Fruit fly (Drosophila melanogaster) whole organism, embryonic: Measurements from ENCODE around the gene prd1.

Experiments used
- BEAF-32 ChIP-seq: fragments of 200-800 bp; sonication (Bioruptor generic); optimal IDR thresholded peaks from 3 replicates; lab custom pipeline; 2017; ENCODE audit warnings: missing biosample characterization, missing genetic modification characterization, mild to moderate bottlenecking, moderate library complexity, missing genetic modification reagents
- CG10267 ChIP-seq: fragments of 200-800 bp; sonication (Bioruptor generic); optimal IDR thresholded peaks from 2 replicates; lab custom pipeline; 2018; ENCODE audit warnings: missing biosample characterization, mild to moderate bottlenecking, missing genetic modification characterization, moderate library complexity
- CG10431 ChIP-seq: fragments of 200-800 bp; sonication (Bioruptor generic); optimal IDR thresholded peaks from 3 replicates; lab custom pipeline; 2018; ENCODE audit warnings: missing biosample characterization, mild to moderate bottlenecking, missing genetic modification characterization
- CG11695 ChIP-seq: fragments of 200-800 bp; sonication (Bioruptor generic); IDR thresholded peaks from 3 replicates; pipeline ENCODE4 v1.3.6; 2022; ENCODE audit warnings: missing biosample characterization, missing genetic modification characterization
- CG12236 ChIP-seq: fragments of 200-800 bp; sonication (Bioruptor generic); optimal IDR thresholded peaks from 2 replicates; lab custom pipeline; 2016; ENCODE audit warnings: missing biosample characterization, missing genetic modification characterization
- CG12744 ChIP-seq: fragments of 200-800 bp; sonication (Bioruptor generic); optimal IDR thresholded peaks from 2 replicates; lab custom pipeline; 2016; ENCODE audit warnings: missing biosample characterization, missing genetic modification characterization
- CG14710 ChIP-seq: fragments of 200-800 bp; sonication (Bioruptor generic); optimal IDR thresholded peaks from 3 replicates; lab custom pipeline; 2019; ENCODE audit warnings: missing biosample characterization, mild to moderate bottlenecking, missing genetic modification characterization, moderate library complexity
- CG1647 ChIP-seq: fragments of 200-800 bp; sonication (Bioruptor generic); optimal IDR thresholded peaks from 3 replicates; lab custom pipeline; 2016; ENCODE audit warnings: missing biosample characterization, missing genetic modification characterization
- CG16863 ChIP-seq: fragments of 200-800 bp; sonication (Bioruptor generic); optimal IDR thresholded peaks from 3 replicates; lab custom pipeline; 2016; ENCODE audit warnings: missing biosample characterization, missing genetic modification characterization
- CG17829 ChIP-seq: fragments of 200-800 bp; optimal IDR thresholded peaks from 2 replicates; lab custom pipeline; 2019; ENCODE audit warnings: missing biosample characterization, mild to moderate bottlenecking, missing genetic modification characterization, moderate library complexity
- CG18619 ChIP-seq: fragments of 200-800 bp; sonication (Bioruptor generic); optimal IDR thresholded peaks from 3 replicates; lab custom pipeline; 2017; ENCODE audit warnings: missing biosample characterization, mild to moderate bottlenecking, missing genetic modification characterization
- CG2678 ChIP-seq: fragments of 200-800 bp; sonication (Bioruptor generic); optimal IDR thresholded peaks from 3 replicates; lab custom pipeline; 2019; ENCODE audit warnings: missing biosample characterization, mild to moderate bottlenecking, missing genetic modification characterization, moderate library complexity
- CG33213 ChIP-seq: fragments of 200-800 bp; sonication (Bioruptor generic); optimal IDR thresholded peaks from 3 replicates; lab custom pipeline; 2016; ENCODE audit warnings: missing biosample characterization, missing genetic modification characterization
- CG34224 ChIP-seq: fragments of 200-800 bp; sonication (Bioruptor generic); IDR thresholded peaks from 3 replicates; pipeline ENCODE4 v1.3.6; 2022; ENCODE audit warnings: missing biosample characterization, missing genetic modification characterization; ENCODE audit not compliant: partially characterized antibody
- CG34376 ChIP-seq: fragments of 200-800 bp; sonication (Bioruptor generic); optimal IDR thresholded peaks from 2 replicates; lab custom pipeline; 2018; ENCODE audit warnings: missing biosample characterization, mild to moderate bottlenecking, missing genetic modification characterization
- CG3995 ChIP-seq: fragments of 200-800 bp; sonication (Bioruptor generic); optimal IDR thresholded peaks from 3 replicates; lab custom pipeline; 2016; ENCODE audit warnings: missing biosample characterization, missing genetic modification characterization
- CG4617 ChIP-seq: fragments of 200-800 bp; sonication (Bioruptor generic); optimal IDR thresholded peaks from 3 replicates; lab custom pipeline; 2016; ENCODE audit warnings: missing biosample characterization, missing genetic modification characterization, borderline replicate concordance
- CG6272 ChIP-seq: fragments of 200-800 bp; sonication (Bioruptor generic); IDR thresholded peaks from 2 replicates; pipeline ENCODE4 v1.3.6; 2022; ENCODE audit warnings: missing biosample characterization, missing genetic modification characterization
- CG6765 ChIP-seq: fragments of 200-800 bp; sonication (Bioruptor generic); optimal IDR thresholded peaks from 3 replicates; lab custom pipeline; 2017; ENCODE audit warnings: missing biosample characterization, mild to moderate bottlenecking, missing genetic modification characterization
- CG6791 ChIP-seq: fragments of 200-800 bp; sonication (Bioruptor generic); IDR thresholded peaks from 3 replicates; pipeline ENCODE4 v1.3.6; 2022; ENCODE audit warnings: missing biosample characterization, missing genetic modification characterization; ENCODE audit not compliant: partially characterized antibody
- CG7786 ChIP-seq: fragments of 200-800 bp; sonication (Bioruptor generic); optimal IDR thresholded peaks from 2 replicates; lab custom pipeline; 2016; ENCODE audit warnings: missing biosample characterization, missing genetic modification characterization
- CG9797 ChIP-seq: fragments of 200-800 bp; sonication (Bioruptor generic); optimal IDR thresholded peaks from 3 replicates; lab custom pipeline; 2018; ENCODE audit warnings: missing biosample characterization, mild to moderate bottlenecking, missing genetic modification characterization
- Ets65A ChIP-seq: fragments of 200-800 bp; sonication (Bioruptor generic); peaks from one replicate; lab custom pipeline; 2016; ENCODE audit warnings: missing biosample characterization, missing genetic modification characterization
- Ets97D ChIP-seq: fragments of 200-800 bp; sonication (Bioruptor generic); optimal IDR thresholded peaks from 3 replicates; lab custom pipeline; 2016; ENCODE audit warnings: missing biosample characterization, missing genetic modification characterization
- Fer3 ChIP-seq: fragments of 200-800 bp; sonication (Bioruptor generic); optimal IDR thresholded peaks from 2 replicates; lab custom pipeline; 2018; ENCODE audit warnings: missing biosample characterization, mild to moderate bottlenecking, missing genetic modification characterization, moderate library complexity
- Hr78 ChIP-seq, 2 experiments: fragments of 200-800 bp in 1 of 2; fragments of >200 bp in 1 of 2; sonication (Bioruptor generic) in 1 of 2; optimal IDR thresholded peaks; 2 replicates each; lab custom pipeline; 2017 to 2019; ENCODE audit warnings: missing biosample characterization in 2 of 2, missing genetic modification characterization in 2 of 2, mild to moderate bottlenecking in 1 of 2, moderate library complexity in 1 of 2
- Kr ChIP-seq: fragments of 200-800 bp; sonication (Bioruptor generic); optimal IDR thresholded peaks from 2 replicates; lab custom pipeline; 2017; ENCODE audit warnings: missing biosample characterization, mild to moderate bottlenecking, missing genetic modification characterization
- MBD-R2 ChIP-seq: fragments of 200-800 bp; sonication (Bioruptor generic); IDR thresholded peaks from 2 replicates; pipeline ENCODE4 v1.3.6; 2022; ENCODE audit warnings: missing biosample characterization, missing genetic modification characterization
- MESR4 ChIP-seq: fragments of 200-800 bp; sonication (Bioruptor generic); optimal IDR thresholded peaks from 2 replicates; lab custom pipeline; 2018; ENCODE audit warnings: missing biosample characterization, mild to moderate bottlenecking, missing genetic modification characterization, moderate library complexity
- Max ChIP-seq: fragments of 200-800 bp; sonication (Bioruptor generic); optimal IDR thresholded peaks from 2 replicates; lab custom pipeline; 2016; ENCODE audit warnings: missing biosample characterization, mild to moderate bottlenecking, missing genetic modification characterization
- Myb ChIP-seq: fragments of 200-800 bp; sonication (Bioruptor generic); optimal IDR thresholded peaks from 2 replicates; lab custom pipeline; 2016; ENCODE audit warnings: missing biosample characterization, missing genetic modification characterization
- Sin3A ChIP-seq: fragments of >200 bp; optimal IDR thresholded peaks from 2 replicates; lab custom pipeline; 2018
- Sry-δ ChIP-seq: fragments of 200-800 bp; sonication (Bioruptor generic); optimal IDR thresholded peaks from 2 replicates; lab custom pipeline; 2016; ENCODE audit warnings: missing biosample characterization, missing genetic modification characterization
- Tbp ChIP-seq: fragments of >200 bp; optimal IDR thresholded peaks from 2 replicates; lab custom pipeline; 2018; ENCODE audit warnings: missing biosample characterization, missing genetic modification characterization
- Usf ChIP-seq: fragments of 200-800 bp; sonication (Bioruptor generic); optimal IDR thresholded peaks from 2 replicates; lab custom pipeline; 2017; ENCODE audit warnings: missing genotype, missing biosample characterization, missing genetic modification characterization
- Xrp1 ChIP-seq: fragments of 200-800 bp; sonication (Bioruptor generic); IDR thresholded peaks from 2 replicates; pipeline ENCODE4 v1.3.6; 2022; ENCODE audit warnings: missing biosample characterization, missing genetic modification characterization
- bsh ChIP-seq, 2 experiments: fragments of 200-800 bp; sonication (Bioruptor generic); optimal IDR thresholded peaks; 2 replicates each; lab custom pipeline; 2017 to 2018; ENCODE audit warnings: mild to moderate bottlenecking in 2 of 2, missing biosample characterization in 2 of 2, missing genetic modification characterization in 2 of 2, moderate library complexity in 1 of 2
- caup ChIP-seq: fragments of 200-800 bp; sonication (Bioruptor generic); optimal IDR thresholded peaks from 3 replicates; lab custom pipeline; 2017; ENCODE audit warnings: missing biosample characterization, mild to moderate bottlenecking, missing genetic modification characterization, moderate library complexity; ENCODE audit not compliant: severe bottlenecking
- crp ChIP-seq, 2 experiments: fragments of 200-800 bp; sonication (Bioruptor generic); optimal IDR thresholded peaks; 2 replicates in 1 of 2; 3 replicates in 1 of 2; lab custom pipeline; 2017; ENCODE audit warnings: missing biosample characterization in 2 of 2, missing genetic modification characterization in 2 of 2, mild to moderate bottlenecking in 1 of 2, moderate library complexity in 1 of 2
- dm ChIP-seq: fragments of 200-800 bp; sonication (Bioruptor generic); optimal IDR thresholded peaks from 3 replicates; lab custom pipeline; 2016; ENCODE audit warnings: missing biosample characterization, missing genetic modification characterization
- gfzf ChIP-seq: fragments of 200-800 bp; sonication (Bioruptor generic); optimal IDR thresholded peaks from 2 replicates; lab custom pipeline; 2016; ENCODE audit warnings: missing biosample characterization, mild to moderate bottlenecking, missing genetic modification characterization, moderate library complexity
- gro ChIP-seq: fragments of 200-800 bp; sonication (Bioruptor generic); optimal IDR thresholded peaks from 2 replicates; lab custom pipeline; 2016; ENCODE audit warnings: missing biosample characterization, missing genetic modification characterization
- hkb ChIP-seq, 2 experiments: fragments of 200-800 bp in 1 of 2; fragments of >200 bp in 1 of 2; sonication (Bioruptor generic) in 1 of 2; IDR thresholded peaks in 1 of 2; optimal IDR thresholded peaks in 1 of 2; 2 replicates each; pipeline versions ENCODE4 v1.3.6 to Lab custom; 2017 to 2022; ENCODE audit warnings: missing biosample characterization in 1 of 2, missing genetic modification characterization in 1 of 2
- lmd ChIP-seq: fragments of 200-800 bp; sonication (Bioruptor generic); IDR thresholded peaks from 2 replicates; pipeline ENCODE4 v1.3.6; 2022; ENCODE audit warnings: missing biosample characterization, missing genetic modification characterization
- phol ChIP-seq: fragments of 200-800 bp; sonication (Bioruptor generic); optimal IDR thresholded peaks from 3 replicates; lab custom pipeline; 2018; ENCODE audit warnings: missing biosample characterization, mild to moderate bottlenecking, missing genetic modification characterization, moderate library complexity
- pzg ChIP-seq: fragments of 200-800 bp; sonication (Bioruptor generic); optimal IDR thresholded peaks from 3 replicates; lab custom pipeline; 2018; ENCODE audit warnings: missing biosample characterization, mild to moderate bottlenecking, missing genetic modification characterization, moderate library complexity
- sens ChIP-seq: fragments of 200-800 bp; sonication (Bioruptor generic); peaks from one replicate; lab custom pipeline; 2016; ENCODE audit warnings: missing biosample characterization, missing genetic modification characterization
- sna ChIP-seq: fragments of 200-800 bp; sonication (Bioruptor generic); IDR thresholded peaks from 2 replicates; pipeline ENCODE4 v1.3.6; 2022; ENCODE audit warnings: missing biosample characterization, missing genetic modification characterization; ENCODE audit not compliant: partially characterized antibody
- trem ChIP-seq: fragments of 200-800 bp; optimal IDR thresholded peaks from 3 replicates; lab custom pipeline; 2019; ENCODE audit warnings: missing biosample characterization, mild to moderate bottlenecking, missing genetic modification characterization, moderate library complexity

prd1 gene

DNA sequence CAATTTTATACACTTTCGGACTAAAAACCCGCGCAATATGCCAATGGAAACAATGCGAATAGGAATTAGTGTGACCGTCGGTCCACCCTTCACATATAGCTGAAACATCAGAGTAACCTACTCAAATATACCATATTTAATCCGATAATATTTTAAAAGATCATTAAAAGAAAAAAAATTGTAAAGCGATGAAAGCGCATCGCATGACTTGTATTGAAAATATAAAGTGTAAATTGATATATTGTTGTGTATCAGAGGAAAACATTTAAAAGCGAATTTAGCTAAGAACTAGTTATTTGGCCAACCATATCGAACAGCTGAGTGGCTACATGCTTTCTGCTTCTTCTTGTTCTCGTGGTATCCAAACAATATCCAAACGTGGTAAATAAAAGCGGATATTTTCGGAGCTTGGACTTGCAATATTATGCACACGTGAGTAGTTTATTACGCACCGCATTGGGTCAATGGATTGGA, 45.0 kb downstream of the prd1 start, which contains the start of the genes Blm and CG14722 (continued):
- TF ChIP-seq sens (GFP tag; lab: Kevin White, UChicago) (peak; percentile 63), Sin3A (lab: Kevin White, UChicago) (peak; percentile 47), Usf (GFP tag; lab: Kevin White, UChicago) (no peak), trem (tag; lab: Kevin White, UChicago) (peak; percentile 93), CG11695 (GFP tag; lab: Robert Waterston, UW) (no peak), sna (GFP tag; lab: Robert Waterston, UW) (0 out of 2 replicates have a peak, but pooled peaks have one; percentile 25), bsh (GFP tag; optimal IDR thresholded peaks at IDR 0.05; lab: Kevin White, UChicago) (no peak), CG9797 (peak; percentile 75), CG6791 (GFP tag; lab: Robert Waterston, UW) (no peak), CG4617 (GFP tag; lab: Kevin White, UChicago) (peak; percentile 56), Ets65A (peak; percentile 46), Tbp (GFP tag; lab: Kevin White, UChicago) (peak; percentile 21), gfzf (GFP tag; lab: Kevin White, UChicago) (peak; percentile 83), CG6765 (GFP tag; lab: Kevin White, UChicago) (no peak), CG10431 (GFP tag; lab: Kevin White, UChicago) (peak; percentile 16), Ets97D (GFP tag; lab: Kevin White, UChicago) (peak; percentile 22), Hr78 (GFP tag; optimal IDR thresholded peaks at IDR 0.05; lab: Kevin White, UChicago) (no peak), CG10267 (tag; lab: Kevin White, UChicago) (peak; percentile 52), MESR4 (GFP tag; lab: Kevin White, UChicago) (peak; percentile 58), caup (GFP tag; lab: Kevin White, UChicago) (no peak), Max (GFP tag; lab: Kevin White, UChicago) (peak; percentile 73), CG7786 (GFP tag; lab: Kevin White, UChicago) (no peak), Myb (GFP tag; lab: Kevin White, UChicago) (peak; percentile 33), CG3995 (peak; percentile 42), CG12744 (peak; percentile 11), gro (GFP tag; lab: Kevin White, UChicago) (peak; percentile 33), Sry-δ (GFP tag; lab: Kevin White, UChicago) (peak; percentile 43), CG34376 (GFP tag; lab: Kevin White, UChicago) (peak; percentile 8), BEAF-32 (GFP tag; lab: Kevin White, UChicago) (peak; percentile 61), MBD-R2 (GFP tag; lab: Robert Waterston, UW) (peak; percentile 68; the same call in 1 of the 2 replicates), crp (GFP tag; optimal IDR thresholded peaks at IDR 0.05; lab: Kevin White, UChicago) (peak; percentile 46 to 91), CG14710 (tag; lab: Kevin White, UChicago) (peak; percentile 58), CG17829 (tag; lab: Kevin White, UChicago) (peak; percentile 25), phol (peak; percentile 55), CG12236 (GFP tag; lab: Kevin White, UChicago) (no peak)

DNA sequence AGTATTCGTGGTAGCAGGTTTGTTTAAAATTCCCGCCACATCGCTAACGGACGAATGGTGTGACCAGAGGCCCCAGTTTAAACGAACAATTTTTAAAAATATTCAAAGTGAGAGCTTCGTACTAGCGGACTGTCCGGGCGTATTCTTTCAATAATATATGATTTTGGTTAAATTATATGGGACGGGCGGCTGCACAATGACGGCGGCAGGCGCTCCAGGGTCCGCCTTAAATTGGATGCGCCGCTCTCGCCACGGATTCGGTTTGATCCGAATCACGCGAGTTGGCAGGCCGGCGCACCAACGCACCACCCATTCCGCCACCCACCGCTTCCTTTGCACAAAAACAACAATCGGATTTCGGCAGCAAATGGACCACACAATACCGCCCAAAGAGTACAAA, 51.5 kb downstream of the prd1 start, which contains the start of gene CG14721:
Gene CG14721, plus strand, starts transcription at position 111 of the 400 bp plus-strand sequence.
- TF ChIP-seq CG1647 (GFP tag; lab: Kevin White, UChicago) (peak; percentile 28), CG33213 (GFP tag; lab: Kevin White, UChicago) (peak; percentile 17), CG6272 (GFP tag; lab: Robert Waterston, UW) (peak; percentile 38), Sry-δ (GFP tag; lab: Kevin White, UChicago) (peak; percentile 58), Fer3 (no peak), Xrp1 (GFP tag; lab: Robert Waterston, UW) (peak; percentile 22; the same call in 1 of the 2 replicates), CG34224 (peak; percentile 52; the same call in 2 of the 3 replicates), dm (GFP tag; lab: Kevin White, UChicago) (peak; percentile 51), CG14710 (tag; lab: Kevin White, UChicago) (peak; percentile 58), CG16863 (peak; percentile 11), hkb (optimal IDR thresholded peaks at IDR 0.05; lab: Kevin White, UChicago) (no peak), hkb (GFP tag; IDR thresholded peaks at IDR 0.05; lab: Robert Waterston, UW) (0 out of 2 replicates have a peak, but pooled peaks have one; percentile 17), crp (GFP tag; optimal IDR thresholded peaks at IDR 0.05; lab: Kevin White, UChicago) (peak in 1 of 2 experiments; percentile 52), lmd (no peak), pzg (peak; percentile 77), Kr (GFP tag; lab: Kevin White, UChicago) (no peak), CG18619 (no peak), CG2678 (tag; lab: Kevin White, UChicago) (no peak)
